Worm (Caenorhabditis elegans): ENCODE data around the gene C45G9.6.
"Not testable (repeated sequence)": the region's sequence is repeated elsewhere in the genome, so short reads cannot be mapped to it uniquely, and the experiment has no call there.

DNA sequence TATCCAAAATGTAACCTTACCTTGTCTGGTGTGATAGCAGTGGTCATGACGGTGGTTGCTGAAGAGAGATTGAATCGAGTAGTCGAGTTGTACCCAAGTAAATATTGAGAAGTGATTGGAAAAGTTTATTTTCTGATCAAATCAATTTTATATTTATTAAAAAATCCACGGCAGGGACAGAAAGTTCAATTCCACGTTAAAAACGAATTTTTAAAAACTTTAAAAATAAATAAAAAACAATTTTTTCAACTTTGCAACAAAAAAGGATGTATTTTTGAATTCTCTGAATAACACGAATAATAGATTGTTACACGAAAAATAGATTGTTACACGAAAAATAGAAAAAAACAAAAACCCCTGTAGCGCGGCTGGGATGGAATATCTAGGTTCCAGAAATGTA, 19.5 kb downstream of the C45G9.6 start, which contains the start of gene C45G9.9:
- TF ChIP-seq nhr-237 (tag; optimal IDR thresholded peaks at IDR 0.05); unc-62 (GFP tag; optimal IDR thresholded peaks at IDR 0.05); ceh-28 (tag; optimal IDR thresholded peaks at IDR 0.05); sea-2 (GFP tag; optimal IDR thresholded peaks at IDR 0.05); aly-2 (tag; optimal IDR thresholded peaks at IDR 0.05); R02D3.7 (tag; optimal IDR thresholded peaks at IDR 0.05); mdl-1 (tag; optimal IDR thresholded peaks at IDR 0.05); ceh-82 (tag; optimal IDR thresholded peaks at IDR 0.05); unc-39 (tag; optimal IDR thresholded peaks at IDR 0.05): not testable (repeated sequence)
